Worm (Caenorhabditis elegans) whole organism, young adult: ENCODE measurements around the gene hyl-1.

Source experiments
- B0019.2 ChIP-seq: fragments of 200-800 bp; sonication (Bioruptor generic); conservative IDR thresholded peaks from 2 replicates; pipeline ENCODE4 v1.3.6; 2022; ENCODE audit warnings: missing genetic modification reagents, missing genetic modification characterization, missing compliant biosample characterization
- B0336.3 ChIP-seq: fragments of 200-800 bp; sonication (Bioruptor generic); IDR thresholded peaks from 2 replicates; pipeline ENCODE4 v1.3.6; 2022; ENCODE audit warnings: missing genetic modification characterization, missing compliant biosample characterization
- C17E4.6 ChIP-seq: fragments of 200-800 bp; sonication (Bioruptor generic); IDR thresholded peaks from 2 replicates; pipeline ENCODE4 v1.3.6; 2022; ENCODE audit warnings: missing genetic modification reagents, missing genetic modification characterization, missing compliant biosample characterization
- D2030.7 ChIP-seq: fragments of 200-800 bp; sonication (Bioruptor generic); IDR thresholded peaks from 2 replicates; pipeline ENCODE4 v1.3.6; 2022; ENCODE audit warnings: missing genetic modification reagents, missing genetic modification characterization, missing compliant biosample characterization
- F22D6.2 ChIP-seq: sonication (generic microtip); optimal IDR thresholded peaks from 2 replicates; lab custom pipeline; 2016; ENCODE audit warnings: mild to moderate bottlenecking, missing genetic modification characterization, missing compliant biosample characterization
- F49E8.2 ChIP-seq: sonication (generic microtip); optimal IDR thresholded peaks from 3 replicates; lab custom pipeline; 2017; ENCODE audit warnings: missing genetic modification characterization, mild to moderate bottlenecking, missing compliant biosample characterization, antibody characterized with exemption, moderate library complexity; ENCODE audit not compliant: insufficient read depth
- F55B11.4 ChIP-seq: sonication (generic microtip); optimal IDR thresholded peaks from 2 replicates; lab custom pipeline; 2016; ENCODE audit warnings: missing compliant biosample characterization, missing genetic modification characterization, borderline replicate concordance; ENCODE audit not compliant: insufficient read depth
- T07F8.4 ChIP-seq: sonication (generic microtip); optimal IDR thresholded peaks from 2 replicates; lab custom pipeline; 2016; ENCODE audit warnings: mild to moderate bottlenecking, missing genetic modification characterization, moderate library complexity, missing compliant biosample characterization
- Y53G8AR.9 ChIP-seq: fragments of 200-800 bp; sonication (Bioruptor generic); conservative IDR thresholded peaks from 2 replicates; pipeline ENCODE4 v1.3.6; 2022; ENCODE audit warnings: missing genetic modification reagents, missing genetic modification characterization, missing compliant biosample characterization
- Y56A3A.18 ChIP-seq: fragments of 200-800 bp; sonication (Bioruptor generic); IDR thresholded peaks from 2 replicates; pipeline ENCODE4 v1.3.6; 2022; ENCODE audit warnings: missing genetic modification reagents, missing genetic modification characterization, missing compliant biosample characterization
- Y79H2A.3 ChIP-seq: fragments of 200-800 bp; sonication (Bioruptor generic); conservative IDR thresholded peaks from 2 replicates; pipeline ENCODE4 v1.3.6; 2022; ENCODE audit warnings: missing genetic modification reagents, missing genetic modification characterization, missing compliant biosample characterization
- Y95B8A.8 ChIP-seq: fragments of 200-800 bp; sonication (Bioruptor generic); IDR thresholded peaks from 2 replicates; pipeline ENCODE4 v1.3.6; 2022; ENCODE audit warnings: missing genetic modification reagents, missing genetic modification characterization, missing compliant biosample characterization
- ZK185.1 ChIP-seq: sonication (generic microtip); optimal IDR thresholded peaks from 2 replicates; lab custom pipeline; 2016; ENCODE audit warnings: mild to moderate bottlenecking, missing genetic modification characterization, missing compliant biosample characterization; ENCODE audit not compliant: poor library complexity, severe bottlenecking
- ama-1 ChIP-seq, 3 experiments: fragments of 150-350 bp in 1 of 3; sonication (generic microtip) in 2 of 3; optimal IDR thresholded peaks; 2 replicates each; lab custom pipeline; 2014 to 2018; ENCODE audit warnings: missing biosample characterization in 2 of 3, missing genetic modification characterization in 2 of 3, missing genetic modification reagents in 2 of 3
- aptf-3 ChIP-seq: fragments of 200-800 bp; sonication (Bioruptor generic); IDR thresholded peaks from 2 replicates; pipeline ENCODE4 v1.3.6; 2022; ENCODE audit warnings: missing genetic modification characterization, missing compliant biosample characterization
- attf-3 ChIP-seq: fragments of 200-800 bp; sonication (Bioruptor generic); conservative IDR thresholded peaks from 2 replicates; pipeline ENCODE4 v1.3.6; 2022; ENCODE audit warnings: missing genetic modification reagents, missing genetic modification characterization, missing compliant biosample characterization
- attf-6 ChIP-seq: fragments of 200-800 bp; sonication (Bioruptor generic); IDR thresholded peaks from 2 replicates; pipeline ENCODE4 v1.3.6; 2022; ENCODE audit warnings: missing genetic modification reagents, missing genetic modification characterization, missing compliant biosample characterization
- cebp-1 ChIP-seq, 2 experiments: fragments of 200-800 bp in 1 of 2; sonication (Bioruptor generic) in 1 of 2; sonication (generic microtip) in 1 of 2; IDR thresholded peaks in 1 of 2; optimal IDR thresholded peaks in 1 of 2; 2 replicates each; pipeline versions ENCODE4 v1.3.6 to Lab custom; 2017 to 2022; ENCODE audit warnings: missing compliant biosample characterization in 2 of 2, missing genetic modification characterization in 2 of 2, mild to moderate bottlenecking in 1 of 2, missing genetic modification reagents in 1 of 2, moderate library complexity in 1 of 2
- ceh-58 ChIP-seq: fragments of 200-800 bp; sonication (Bioruptor generic); IDR thresholded peaks from 2 replicates; pipeline ENCODE4 v1.3.6; 2022; ENCODE audit warnings: missing genetic modification characterization, missing compliant biosample characterization
- ceh-91 ChIP-seq: fragments of 200-800 bp; sonication (Bioruptor generic); IDR thresholded peaks from 2 replicates; pipeline ENCODE4 v1.3.6; 2022; ENCODE audit warnings: missing genetic modification reagents, missing genetic modification characterization, missing compliant biosample characterization
- die-1 ChIP-seq: sonication (generic microtip); optimal IDR thresholded peaks from 2 replicates; lab custom pipeline; 2016; ENCODE audit warnings: missing genotype, mild to moderate bottlenecking, missing genetic modification characterization, missing compliant biosample characterization
- dox-1 ChIP-seq: fragments of 200-800 bp; sonication (Bioruptor generic); IDR thresholded peaks from 2 replicates; pipeline ENCODE4 v1.3.6; 2022; ENCODE audit warnings: missing genetic modification reagents, missing genetic modification characterization, missing compliant biosample characterization
- dpl-1 ChIP-seq: fragments of 150-350 bp; optimal IDR thresholded peaks from 2 replicates; lab custom pipeline; 2014; ENCODE audit warnings: missing biosample characterization, missing genetic modification reagents, missing genetic modification characterization
- efl-1 ChIP-seq: fragments of 150-350 bp; optimal IDR thresholded peaks from 2 replicates; lab custom pipeline; 2014; ENCODE audit warnings: missing biosample characterization, missing genetic modification reagents, missing genetic modification characterization
- ekl-4 ChIP-seq: fragments of 200-800 bp; sonication (Bioruptor generic); IDR thresholded peaks from 2 replicates; pipeline ENCODE4 v1.3.6; 2022; ENCODE audit warnings: missing genetic modification reagents, missing genetic modification characterization, missing compliant biosample characterization
- gei-17 ChIP-seq: fragments of 200-800 bp; sonication (Bioruptor generic); optimal IDR thresholded peaks from 2 replicates; lab custom pipeline; 2018; ENCODE audit warnings: mild to moderate bottlenecking, missing genetic modification characterization, missing compliant biosample characterization
- hmg-1.2 ChIP-seq: fragments of 200-800 bp; sonication (Bioruptor generic); IDR thresholded peaks from 2 replicates; pipeline ENCODE4 v1.3.6; 2022; ENCODE audit warnings: missing genetic modification reagents, missing genetic modification characterization, missing compliant biosample characterization
- hsf-1 ChIP-seq: fragments of 200-800 bp; sonication (Bioruptor generic); IDR thresholded peaks from 2 replicates; pipeline ENCODE4 v1.3.6; 2022; ENCODE audit warnings: missing genetic modification reagents, missing genetic modification characterization, missing compliant biosample characterization
- lin-26 ChIP-seq: fragments of 200-800 bp; sonication (Bioruptor generic); IDR thresholded peaks from 2 replicates; pipeline ENCODE4 v1.3.6; 2022; ENCODE audit warnings: missing genetic modification reagents, missing genetic modification characterization, missing compliant biosample characterization
- lin-54 ChIP-seq: fragments of 200-800 bp; sonication (Bioruptor generic); optimal IDR thresholded peaks from 2 replicates; lab custom pipeline; 2018; ENCODE audit warnings: mild to moderate bottlenecking, missing genetic modification characterization, missing compliant biosample characterization
- madf-3 ChIP-seq: fragments of 200-800 bp; sonication (Bioruptor generic); IDR thresholded peaks from 2 replicates; pipeline ENCODE4 v1.3.6; 2022; ENCODE audit warnings: missing genetic modification reagents, missing genetic modification characterization, missing compliant biosample characterization
- madf-6 ChIP-seq: fragments of 200-800 bp; sonication (Bioruptor generic); IDR thresholded peaks from 2 replicates; pipeline ENCODE4 v1.3.6; 2022; ENCODE audit warnings: missing genetic modification reagents, missing genetic modification characterization, missing compliant biosample characterization
- madf-8 ChIP-seq: fragments of 200-800 bp; sonication (Bioruptor generic); conservative IDR thresholded peaks from 2 replicates; pipeline ENCODE4 v1.3.6; 2022; ENCODE audit warnings: missing genetic modification reagents, missing genetic modification characterization, missing compliant biosample characterization
- mes-4 ChIP-seq: sonication (generic microtip); optimal IDR thresholded peaks from 2 replicates; lab custom pipeline; 2016; ENCODE audit warnings: missing genotype, missing genetic modification characterization, missing compliant biosample characterization
- nfyb-1 ChIP-seq: fragments of 200-800 bp; sonication (Bioruptor generic); IDR thresholded peaks from 2 replicates; pipeline ENCODE4 v1.3.6; 2022; ENCODE audit warnings: missing genetic modification reagents, missing genetic modification characterization, missing compliant biosample characterization
- nhr-27 ChIP-seq: fragments of 200-800 bp; sonication (Bioruptor generic); optimal IDR thresholded peaks from 2 replicates; lab custom pipeline; 2018; ENCODE audit warnings: mild to moderate bottlenecking, missing genetic modification characterization, moderate library complexity, missing compliant biosample characterization
- nhr-90 ChIP-seq: sonication (generic microtip); optimal IDR thresholded peaks from 2 replicates; lab custom pipeline; 2016; ENCODE audit warnings: missing genotype, mild to moderate bottlenecking, missing genetic modification characterization, missing compliant biosample characterization
- rcor-1 ChIP-seq: fragments of 200-800 bp; sonication (Bioruptor generic); IDR thresholded peaks from 2 replicates; pipeline ENCODE4 v1.3.6; 2022; ENCODE audit warnings: missing genetic modification reagents, missing genetic modification characterization, missing compliant biosample characterization
- sdz-38 ChIP-seq: sonication (generic microtip); optimal IDR thresholded peaks from 2 replicates; lab custom pipeline; 2016; ENCODE audit warnings: missing genotype, missing genetic modification characterization, missing compliant biosample characterization
- sea-2 ChIP-seq: fragments of 200-800 bp; sonication (Bioruptor generic); IDR thresholded peaks from 2 replicates; pipeline ENCODE4 v1.3.6; 2022; ENCODE audit warnings: missing genetic modification characterization, missing compliant biosample characterization
- snpc-3.4 ChIP-seq: sonication (generic microtip); optimal IDR thresholded peaks from 2 replicates; lab custom pipeline; 2017; ENCODE audit warnings: missing genetic modification characterization, mild to moderate bottlenecking, missing compliant biosample characterization, antibody characterized with exemption, moderate library complexity, missing genotype, missing genetic modification reagents
- tbp1 ChIP-seq: fragments of 200-800 bp; sonication (Bioruptor generic); optimal IDR thresholded peaks from 2 replicates; lab custom pipeline; 2018; ENCODE audit warnings: mild to moderate bottlenecking, missing genetic modification characterization, missing compliant biosample characterization
- tbx-9 ChIP-seq: sonication (generic microtip); optimal IDR thresholded peaks from 2 replicates; lab custom pipeline; 2016; ENCODE audit warnings: borderline replicate concordance, missing genetic modification characterization, inconsistent platforms, missing compliant biosample characterization
- ztf-26 ChIP-seq: sonication (generic microtip); optimal IDR thresholded peaks from 2 replicates; lab custom pipeline; 2017; ENCODE audit warnings: missing genetic modification characterization, missing compliant biosample characterization

The hyl-1 gene

ce11 chrIV:8498773-8499360, 40.1 kb upstream of the hyl-1 start, which contains the start of the genes acdh-13 and mesp-1 (continued):
- TF ChIP-seq nhr-90 (tag; lab: Kevin White, UChicago) = no peak

- no peak for TF ChIP-seq tbx-9 (tag; lab: Kevin White, UChicago)
- TF ChIP-seq nfyb-1 (GFP tag; lab: Robert Waterston, UW) = no peak
- 0 out of 2 replicates have a peak, but pooled peaks have one; percentile 27 for TF ChIP-seq ceh-58 (GFP tag; lab: Robert Waterston, UW)
- TF ChIP-seq hmg-1.2 (GFP tag; lab: Robert Waterston, UW) = peak; percentile 45
- peak; percentile 64 for TF ChIP-seq attf-6
- TF ChIP-seq sea-2 (GFP tag; lab: Robert Waterston, UW) = no peak
- TF ChIP-seq nhr-27 (tag; lab: Kevin White, UChicago) = no peak
- TF ChIP-seq madf-6 (GFP tag; lab: Robert Waterston, UW) = peak; percentile 68
- TF ChIP-seq ekl-4 (GFP tag; lab: Robert Waterston, UW) = peak; percentile 51; the same call in 1 of the 2 replicates
- 0 out of 2 replicates have a peak, but pooled peaks have one; percentile 58 for TF ChIP-seq madf-3
- TF ChIP-seq ceh-91 (GFP tag; lab: Robert Waterston, UW) = peak; percentile 45; the same call in 1 of the 2 replicates
- peak; percentile 74 for TF ChIP-seq rcor-1 (GFP tag; lab: Robert Waterston, UW)
- TF ChIP-seq B0336.3 = peak; percentile 44; the same call in 1 of the 2 replicates
- TF ChIP-seq Y79H2A.3 (GFP tag; lab: Robert Waterston, UW) = peak; percentile 78; the same call in 1 of the 2 replicates
- no peak for TF ChIP-seq attf-3
- TF ChIP-seq F49E8.2 (tag; lab: Kevin White, UChicago) = peak; percentile 55
- TF ChIP-seq snpc-3.4 (tag; lab: Kevin White, UChicago) = peak; percentile 32
- TF ChIP-seq F22D6.2 (tag; lab: Kevin White, UChicago) = no peak
- peak; percentile 17 for TF ChIP-seq lin-54
- peak; percentile 85 for TF ChIP-seq hsf-1 (GFP tag; lab: Robert Waterston, UW)
- TF ChIP-seq Y56A3A.18 (GFP tag; lab: Robert Waterston, UW) = no peak
- peak; percentile 80; the same call in 1 of the 2 replicates for TF ChIP-seq Y95B8A.8
- no peak for TF ChIP-seq dpl-1 (GFP tag; lab: Kevin White, UChicago)
- TF ChIP-seq lin-26 (GFP tag; lab: Robert Waterston, UW) = peak; percentile 78
- no peak for TF ChIP-seq gei-17 (GFP tag; lab: Kevin White, UChicago)
- TF ChIP-seq T07F8.4 = no peak
- peak; percentile 55 for TF ChIP-seq madf-8 (GFP tag; lab: Robert Waterston, UW)
- peak; percentile 75 for TF ChIP-seq D2030.7 (GFP tag; lab: Robert Waterston, UW)
- TF ChIP-seq efl-1 (GFP tag; lab: Kevin White, UChicago) = no peak
- 0 out of 2 replicates have a peak, but pooled peaks have one; percentile 24 for TF ChIP-seq B0019.2 (GFP tag; lab: Robert Waterston, UW)
- 0 out of 2 replicates have a peak, but pooled peaks have one; percentile 62 for TF ChIP-seq C17E4.6 (GFP tag; lab: Robert Waterston, UW)
- TF ChIP-seq cebp-1 (GFP tag; IDR thresholded peaks at IDR 0.05; lab: Robert Waterston, UW) = no peak
- peak; percentile 13 for TF ChIP-seq cebp-1 (tag; optimal IDR thresholded peaks at IDR 0.05; lab: Kevin White, UChicago)
- TF ChIP-seq ama-1 (optimal IDR thresholded peaks at IDR 0.05; lab: Kevin White, UChicago) = no peak
- TF ChIP-seq ama-1 (GFP tag; optimal IDR thresholded peaks at IDR 0.05; lab: Kevin White, UChicago) = peak in 1 of 2 experiments; percentile 15
- peak; percentile 4 for TF ChIP-seq tbp1 (GFP tag; lab: Kevin White, UChicago)
- no peak for TF ChIP-seq ztf-26
- TF ChIP-seq die-1 = peak; percentile 19
- no peak for TF ChIP-seq sdz-38 (tag; lab: Kevin White, UChicago)
- TF ChIP-seq dox-1 = no peak
- no peak for TF ChIP-seq aptf-3 (GFP tag; lab: Robert Waterston, UW)
- no peak for TF ChIP-seq F55B11.4
- TF ChIP-seq ZK185.1 (tag; lab: Kevin White, UChicago) = no peak
- TF ChIP-seq Y53G8AR.9 (GFP tag; lab: Robert Waterston, UW) = peak; percentile 82; the same call in 1 of the 2 replicates
- no peak for TF ChIP-seq mes-4 (tag; lab: Kevin White, UChicago)
These were observed 39.0 kb upstream of the hyl-1 start for ce11 chrIV:8499956-8500355.
